Worm (Caenorhabditis elegans) whole organism, late embryonic: ENCODE data around the gene srxa-6.

Source experiments
- C08G9.2 ChIP-seq: sonication (generic microtip); optimal IDR thresholded peaks from 2 replicates; lab custom pipeline; 2016; ENCODE audit warnings: mild to moderate bottlenecking, missing genetic modification characterization, moderate library complexity, missing compliant biosample characterization
- F13H6.1 ChIP-seq: sonication (generic microtip); optimal IDR thresholded peaks from 2 replicates; lab custom pipeline; 2016; ENCODE audit warnings: missing genetic modification characterization, missing compliant biosample characterization
- K09A11.1 ChIP-seq: sonication (generic microtip); optimal IDR thresholded peaks from 2 replicates; lab custom pipeline; 2017; ENCODE audit warnings: antibody characterized with exemption, mild to moderate bottlenecking, missing genetic modification characterization, missing compliant biosample characterization; ENCODE audit not compliant: insufficient read depth
- T23F11.4 ChIP-seq: fragments of 200-800 bp; sonication (Bioruptor generic); optimal IDR thresholded peaks from 2 replicates; lab custom pipeline; 2018; ENCODE audit warnings: mild to moderate bottlenecking, missing genetic modification characterization, missing compliant biosample characterization
- ama-1 ChIP-seq: fragments of 150-350 bp; optimal IDR thresholded peaks from 2 replicates; lab custom pipeline; 2014
- ceh-14 ChIP-seq: sonication (generic microtip); optimal IDR thresholded peaks from 2 replicates; lab custom pipeline; 2016; ENCODE audit warnings: missing genotype, missing genetic modification characterization, missing compliant biosample characterization
- ceh-24 ChIP-seq: sonication (generic microtip); optimal IDR thresholded peaks from 2 replicates; lab custom pipeline; 2016; ENCODE audit warnings: mild to moderate bottlenecking, missing genetic modification characterization, missing compliant biosample characterization
- ceh-30 ChIP-seq: fragments of 150-350 bp; optimal IDR thresholded peaks from 2 replicates; lab custom pipeline; 2014; ENCODE audit warnings: missing biosample characterization, missing genetic modification characterization
- ceh-34 ChIP-seq: sonication (generic microtip); optimal IDR thresholded peaks from 2 replicates; lab custom pipeline; 2016; ENCODE audit warnings: mild to moderate bottlenecking, missing genetic modification characterization, missing compliant biosample characterization
- ceh-45 ChIP-seq: fragments of 200-800 bp; sonication (Bioruptor generic); IDR thresholded peaks from 2 replicates; pipeline ENCODE4 v1.3.6; 2022; ENCODE audit warnings: missing genetic modification reagents, missing genetic modification characterization, missing compliant biosample characterization
- ceh-9 ChIP-seq: sonication (generic microtip); optimal IDR thresholded peaks from 2 replicates; lab custom pipeline; 2016; ENCODE audit warnings: mild to moderate bottlenecking, missing genetic modification characterization, inconsistent platforms, missing compliant biosample characterization
- che-1 ChIP-seq: sonication (generic microtip); optimal IDR thresholded peaks from 2 replicates; lab custom pipeline; 2016; ENCODE audit warnings: mild to moderate bottlenecking, missing genetic modification characterization, missing compliant biosample characterization
- dmd-4 ChIP-seq: sonication (generic microtip); optimal IDR thresholded peaks from 2 replicates; lab custom pipeline; 2016; ENCODE audit warnings: borderline replicate concordance, missing genetic modification characterization, missing compliant biosample characterization
- dve-1 ChIP-seq: sonication (generic microtip); optimal IDR thresholded peaks from 2 replicates; lab custom pipeline; 2017; ENCODE audit warnings: antibody characterized with exemption, mild to moderate bottlenecking, missing genetic modification characterization, missing compliant biosample characterization
- eyg-1 ChIP-seq: sonication (generic microtip); optimal IDR thresholded peaks from 2 replicates; lab custom pipeline; 2016; ENCODE audit warnings: missing genotype, missing genetic modification characterization, missing compliant biosample characterization
- fkh-10 ChIP-seq: fragments of 150-350 bp; optimal IDR thresholded peaks from 2 replicates; lab custom pipeline; 2014; ENCODE audit warnings: missing biosample characterization, missing genetic modification reagents, missing genetic modification characterization
- gmeb-2 ChIP-seq: sonication (generic microtip); optimal IDR thresholded peaks from 2 replicates; lab custom pipeline; 2016; ENCODE audit warnings: missing genetic modification characterization, inconsistent platforms, missing compliant biosample characterization
- hlh-13 ChIP-seq: fragments of 200-800 bp; sonication (Bioruptor generic); optimal IDR thresholded peaks from 2 replicates; lab custom pipeline; 2018; ENCODE audit warnings: mild to moderate bottlenecking, missing genetic modification characterization, missing compliant biosample characterization
- hlh-6 ChIP-seq: sonication (generic microtip); optimal IDR thresholded peaks from 2 replicates; lab custom pipeline; 2016; ENCODE audit warnings: missing genotype, missing genetic modification characterization, missing compliant biosample characterization
- hlh-8 ChIP-seq: sonication (generic microtip); optimal IDR thresholded peaks from 2 replicates; lab custom pipeline; 2016; ENCODE audit warnings: missing genotype, missing genetic modification characterization, missing compliant biosample characterization
- lim-6 ChIP-seq: sonication (generic microtip); optimal IDR thresholded peaks from 2 replicates; lab custom pipeline; 2016; ENCODE audit warnings: missing genetic modification characterization, missing compliant biosample characterization
- mec-3 ChIP-seq: sonication (generic microtip); optimal IDR thresholded peaks from 2 replicates; lab custom pipeline; 2016; ENCODE audit warnings: borderline replicate concordance, missing genetic modification characterization, missing compliant biosample characterization
- nfya-1 ChIP-seq: sonication (generic microtip); optimal IDR thresholded peaks from 2 replicates; lab custom pipeline; 2017; ENCODE audit warnings: missing genetic modification characterization, mild to moderate bottlenecking, missing compliant biosample characterization, antibody characterized with exemption, moderate library complexity
- nhr-232 ChIP-seq: sonication (generic microtip); optimal IDR thresholded peaks from 2 replicates; lab custom pipeline; 2016; ENCODE audit warnings: missing genetic modification characterization, missing compliant biosample characterization
- pax-1 ChIP-seq: fragments of 150-350 bp; optimal IDR thresholded peaks from 2 replicates; lab custom pipeline; 2014; ENCODE audit warnings: missing biosample characterization, missing genetic modification characterization
- ref-2 ChIP-seq: sonication (generic microtip); optimal IDR thresholded peaks from 2 replicates; lab custom pipeline; 2016; ENCODE audit warnings: missing genetic modification characterization, missing compliant biosample characterization
- sdc-2 ChIP-seq: sonication (generic microtip); optimal IDR thresholded peaks from 2 replicates; lab custom pipeline; 2016; ENCODE audit warnings: missing genotype, missing genetic modification characterization, missing compliant biosample characterization
- sox-2 ChIP-seq: fragments of 200-800 bp; sonication (Bioruptor generic); IDR thresholded peaks from 2 replicates; pipeline ENCODE4 v1.3.6; 2022; ENCODE audit warnings: missing genetic modification reagents, missing genetic modification characterization, missing compliant biosample characterization
- syd-9 ChIP-seq: sonication (generic microtip); optimal IDR thresholded peaks from 2 replicates; lab custom pipeline; 2016; ENCODE audit warnings: mild to moderate bottlenecking, missing genetic modification characterization, moderate library complexity, missing compliant biosample characterization
- ttx-3 ChIP-seq: sonication (generic microtip); optimal IDR thresholded peaks from 2 replicates; lab custom pipeline; 2016; ENCODE audit warnings: missing genetic modification reagents, missing genetic modification characterization, missing compliant biosample characterization
- unc-3 ChIP-seq, 2 experiments: fragments of 200-800 bp in 1 of 2; sonication (Bioruptor generic) in 1 of 2; sonication (generic microtip) in 1 of 2; conservative IDR thresholded peaks in 1 of 2; optimal IDR thresholded peaks in 1 of 2; 2 replicates each; pipeline versions ENCODE4 v1.3.6 to Lab custom; 2016 to 2022; ENCODE audit warnings: missing compliant biosample characterization in 2 of 2, missing genetic modification characterization in 2 of 2, missing genetic modification reagents in 1 of 2
- unc-42 ChIP-seq: sonication (generic microtip); optimal IDR thresholded peaks from 2 replicates; lab custom pipeline; 2016; ENCODE audit warnings: missing genotype, missing genetic modification characterization, missing compliant biosample characterization
- zip-5 ChIP-seq: sonication (generic microtip); optimal IDR thresholded peaks from 2 replicates; lab custom pipeline; 2016; ENCODE audit warnings: missing genetic modification characterization, missing compliant biosample characterization
- ztf-16 ChIP-seq: sonication (generic microtip); optimal IDR thresholded peaks from 2 replicates; lab custom pipeline; 2017; ENCODE audit warnings: missing genetic modification characterization, missing compliant biosample characterization

The srxa-6 gene

ce11 chrV:20734658-20735057 lies at the start of gene srxa-6:
Gene srxa-6, plus strand, starts transcription at chrV:20734958.
- TF ChIP-seq ceh-9 (tag; lab: Kevin White, UChicago) (no peak), sdc-2 (no peak), K09A11.1 (tag; lab: Kevin White, UChicago) (no peak), sox-2 (GFP tag; lab: Robert Waterston, UW) (no peak), dve-1 (tag; lab: Kevin White, UChicago) (no peak), ttx-3 (no peak), hlh-8 (tag; lab: Kevin White, UChicago) (no peak), nhr-232 (tag; lab: Kevin White, UChicago) (no peak)

- no peak for TF ChIP-seq ceh-14 (tag; lab: Kevin White, UChicago)
- no peak for TF ChIP-seq pax-1 (tag; lab: Kevin White, UChicago)
- TF ChIP-seq syd-9 (tag; lab: Kevin White, UChicago) = no peak
- TF ChIP-seq T23F11.4 (GFP tag; lab: Kevin White, UChicago) = no peak
- TF ChIP-seq dmd-4 = no peak
- TF ChIP-seq lim-6 (tag; lab: Kevin White, UChicago) = no peak
- TF ChIP-seq ceh-24 (tag; lab: Kevin White, UChicago) = no peak
- TF ChIP-seq ceh-45 (GFP tag; lab: Robert Waterston, UW) = no peak
- TF ChIP-seq ceh-9 (tag; lab: Kevin White, UChicago) = no peak
- TF ChIP-seq ceh-30 (tag; lab: Kevin White, UChicago) = no peak
- TF ChIP-seq mec-3 (tag; lab: Kevin White, UChicago) = no peak
- no peak for TF ChIP-seq hlh-8 (tag; lab: Kevin White, UChicago)
- TF ChIP-seq F13H6.1 = no peak
- no peak for TF ChIP-seq ref-2 (tag; lab: Kevin White, UChicago)
- TF ChIP-seq nhr-232 (tag; lab: Kevin White, UChicago) = no peak
- no peak for TF ChIP-seq gmeb-2 (tag; lab: Kevin White, UChicago)
- no peak for TF ChIP-seq hlh-6 (tag; lab: Kevin White, UChicago)
- no peak for TF ChIP-seq hlh-13 (GFP tag; lab: Kevin White, UChicago)
- no peak for TF ChIP-seq nfya-1 (tag; lab: Kevin White, UChicago)
- no peak for TF ChIP-seq ztf-16 (tag; lab: Kevin White, UChicago)
Observed at ce11 chrV:20685383-20685782, 49.4 kb upstream of the srxa-6 start, which contains the start of gene klf-2. Gene klf-2, plus strand, starts transcription at chrV:20685683.

ce11 chrV:20689481-20690039 lies 45.2 kb upstream of the srxa-6 start, which contains the start of gene F53F8.3:
Gene F53F8.3, minus strand, starts transcription at chrV:20689531.
- TF ChIP-seq gmeb-2 (tag; lab: Kevin White, UChicago) (no peak), ceh-34 (tag; lab: Kevin White, UChicago) (no peak), unc-42 (no peak), C08G9.2 (tag; lab: Kevin White, UChicago) (no peak), unc-3 (GFP tag; conservative IDR thresholded peaks at IDR 0.05; lab: Robert Waterston, UW) (no peak), unc-3 (tag; optimal IDR thresholded peaks at IDR 0.05; lab: Kevin White, UChicago) (no peak), zip-5 (tag; lab: Kevin White, UChicago) (no peak), eyg-1 (tag; lab: Kevin White, UChicago) (no peak), ama-1 (no peak), nfya-1 (tag; lab: Kevin White, UChicago) (no peak)

ce11 chrV:20691585-20691984 lies 43.2 kb upstream of the srxa-6 start, which contains the start of gene F53F8.4:
Gene F53F8.4, minus strand, starts transcription at chrV:20691685.
- TF ChIP-seq nhr-232 (tag; lab: Kevin White, UChicago) (no peak), che-1 (tag; lab: Kevin White, UChicago) (no peak), fkh-10 (GFP tag; lab: Kevin White, UChicago) (no peak)
